Worm (Caenorhabditis elegans) whole organism, L4 larva: ENCODE data around the gene lgg-3.
A peak's percentile ranks its signal among the peaks of the same experiment; 100 is the strongest.

Experiments
- D1046.2 ChIP-seq: fragments of 200-800 bp; sonication (Bioruptor generic); IDR thresholded peaks from 2 replicates; pipeline ENCODE4 v1.3.6; 2022; ENCODE audit warnings: missing genetic modification characterization, missing compliant biosample characterization
- F10B5.3 ChIP-seq: sonication (generic microtip); optimal IDR thresholded peaks from 2 replicates; lab custom pipeline; 2016; ENCODE audit warnings: mild to moderate bottlenecking, missing genetic modification characterization, missing compliant biosample characterization
- F37D6.2 ChIP-seq: sonication (generic microtip); optimal IDR thresholded peaks from 2 replicates; lab custom pipeline; 2016; ENCODE audit warnings: mild to moderate bottlenecking, missing genetic modification characterization, missing compliant biosample characterization
- F49E8.2 ChIP-seq: sonication (generic microtip); optimal IDR thresholded peaks from 2 replicates; lab custom pipeline; 2016; ENCODE audit warnings: missing compliant biosample characterization, mild to moderate bottlenecking, missing genetic modification characterization, borderline replicate concordance
- T26A8.4 ChIP-seq: fragments of 200-800 bp; sonication (Bioruptor generic); IDR thresholded peaks from 2 replicates; pipeline ENCODE4 v1.3.6; 2022; ENCODE audit warnings: missing genetic modification characterization, missing compliant biosample characterization
- Y48G9A.11 ChIP-seq: fragments of 200-800 bp; sonication (Bioruptor generic); IDR thresholded peaks from 2 replicates; pipeline ENCODE4 v1.3.6; 2022; ENCODE audit warnings: missing genetic modification reagents, missing genetic modification characterization, missing compliant biosample characterization
- Y5F2A.4 ChIP-seq: fragments of 200-800 bp; sonication (Bioruptor generic); optimal IDR thresholded peaks from 2 replicates; lab custom pipeline; 2018; ENCODE audit warnings: mild to moderate bottlenecking, missing genetic modification characterization, missing compliant biosample characterization
- aly-2 ChIP-seq: sonication (generic microtip); optimal IDR thresholded peaks from 2 replicates; lab custom pipeline; 2018; ENCODE audit warnings: missing biosample characterization, missing genetic modification characterization
- ama-1 ChIP-seq: fragments of 150-350 bp; optimal IDR thresholded peaks from 2 replicates; lab custom pipeline; 2014; ENCODE audit warnings: inconsistent platforms, mixed read lengths
- arid-1 ChIP-seq: fragments of 200-800 bp; sonication (Bioruptor generic); conservative IDR thresholded peaks from 2 replicates; pipeline ENCODE4 v1.3.6; 2022; ENCODE audit warnings: missing genetic modification reagents, missing genetic modification characterization, missing compliant biosample characterization
- attf-4 ChIP-seq: sonication (generic microtip); optimal IDR thresholded peaks from 3 replicates; lab custom pipeline; 2017; ENCODE audit warnings: missing biosample characterization, missing genetic modification characterization
- ceh-28 ChIP-seq: fragments of 150-350 bp; optimal IDR thresholded peaks from 2 replicates; lab custom pipeline; 2014; ENCODE audit warnings: missing biosample characterization, missing genetic modification reagents, missing genetic modification characterization
- ces-1 ChIP-seq: fragments of 150-350 bp; sonication (generic microtip); optimal IDR thresholded peaks from 4 replicates; lab custom pipeline; 2014; ENCODE audit warnings: missing biosample characterization, missing genetic modification reagents, missing genetic modification characterization
- cey-2 ChIP-seq: sonication (generic microtip); optimal IDR thresholded peaks from 3 replicates; lab custom pipeline; 2017; ENCODE audit warnings: missing genetic modification characterization, mild to moderate bottlenecking, missing compliant biosample characterization, antibody characterized with exemption, borderline replicate concordance; ENCODE audit not compliant: insufficient read depth
- ctbp-1 ChIP-seq: fragments of 200-800 bp; sonication (Bioruptor generic); IDR thresholded peaks from 2 replicates; pipeline ENCODE4 v1.3.6; 2022; ENCODE audit warnings: missing genetic modification reagents, missing genetic modification characterization, missing compliant biosample characterization
- daf-12 ChIP-seq: fragments of 150-350 bp; optimal IDR thresholded peaks from 2 replicates; lab custom pipeline; 2014; ENCODE audit warnings: missing biosample characterization, missing genetic modification reagents, missing genetic modification characterization
- daf-16 ChIP-seq, 3 experiments: sonication (generic microtip); optimal IDR thresholded peaks; 2 replicates each; lab custom pipeline; 2016 to 2017; ENCODE audit warnings: missing genetic modification characterization in 3 of 3, missing genetic modification reagents in 3 of 3, mild to moderate bottlenecking in 2 of 3, missing compliant biosample characterization in 2 of 3, missing biosample characterization in 1 of 3, moderate library complexity in 1 of 3
- daf-8 ChIP-seq: fragments of 200-800 bp; sonication (Bioruptor generic); IDR thresholded peaks from 2 replicates; pipeline ENCODE4 v1.3.6; 2022; ENCODE audit warnings: missing genetic modification characterization, missing compliant biosample characterization
- dmd-9 ChIP-seq: fragments of 200-800 bp; sonication (Bioruptor generic); IDR thresholded peaks from 2 replicates; pipeline ENCODE4 v1.3.6; 2022; ENCODE audit warnings: missing genetic modification reagents, missing genetic modification characterization, missing compliant biosample characterization
- gei-8 ChIP-seq: fragments of 200-800 bp; sonication (Bioruptor generic); optimal IDR thresholded peaks from 2 replicates; lab custom pipeline; 2018; ENCODE audit warnings: mild to moderate bottlenecking, missing genetic modification characterization, missing compliant biosample characterization
- hmg-1.1 ChIP-seq: fragments of 200-800 bp; sonication (Bioruptor generic); IDR thresholded peaks from 2 replicates; pipeline ENCODE4 v1.3.6; 2022; ENCODE audit warnings: missing genetic modification reagents, missing genetic modification characterization, missing compliant biosample characterization
- lim-7 ChIP-seq: fragments of 200-800 bp; sonication (Bioruptor generic); IDR thresholded peaks from 2 replicates; pipeline ENCODE4 v1.3.6; 2022; ENCODE audit warnings: missing genetic modification characterization, missing compliant biosample characterization
- lin-1 ChIP-seq: fragments of 200-800 bp; sonication (Bioruptor generic); IDR thresholded peaks from 2 replicates; pipeline ENCODE4 v1.3.6; 2022; ENCODE audit warnings: missing genetic modification reagents, missing genetic modification characterization, missing compliant biosample characterization
- lin-13 ChIP-seq: fragments of 150-350 bp; optimal IDR thresholded peaks from 2 replicates; lab custom pipeline; 2014; ENCODE audit warnings: missing biosample characterization, missing genetic modification reagents, missing genetic modification characterization
- lin-15B ChIP-seq: fragments of 150-350 bp; sonication (generic microtip); optimal IDR thresholded peaks from 3 replicates; lab custom pipeline; 2014; ENCODE audit warnings: missing biosample characterization, missing genetic modification characterization
- lin-29 ChIP-seq: fragments of 200-800 bp; sonication (Bioruptor generic); IDR thresholded peaks from 2 replicates; pipeline ENCODE4 v1.3.6; 2022; ENCODE audit warnings: missing genetic modification reagents, missing genetic modification characterization, missing compliant biosample characterization
- lin-38 ChIP-seq: fragments of 200-800 bp; sonication (Bioruptor generic); IDR thresholded peaks from 2 replicates; pipeline ENCODE4 v1.3.6; 2022; ENCODE audit warnings: missing genetic modification reagents, missing genetic modification characterization, missing compliant biosample characterization
- madf-5 ChIP-seq, 2 experiments: fragments of 200-800 bp; sonication (Bioruptor generic); IDR thresholded peaks; 2 replicates each; pipeline ENCODE4 v1.3.6; 2022; ENCODE audit warnings: missing compliant biosample characterization in 2 of 2, missing genetic modification characterization in 2 of 2
- mep-1 ChIP-seq: fragments of 150-350 bp; sonication (generic microtip); optimal IDR thresholded peaks from 3 replicates; lab custom pipeline; 2014; ENCODE audit warnings: missing biosample characterization, missing genetic modification characterization
- mxl-2 ChIP-seq: fragments of 200-800 bp; sonication (Bioruptor generic); conservative IDR thresholded peaks from 2 replicates; pipeline ENCODE4 v1.3.6; 2022; ENCODE audit warnings: missing genetic modification reagents, missing genetic modification characterization, missing compliant biosample characterization
- mxl-3 ChIP-seq: fragments of 200-800 bp; sonication (Bioruptor generic); optimal IDR thresholded peaks from 2 replicates; lab custom pipeline; 2018; ENCODE audit warnings: mild to moderate bottlenecking, missing genetic modification characterization, missing compliant biosample characterization
- nhr-102 ChIP-seq: sonication (generic microtip); optimal IDR thresholded peaks from 2 replicates; lab custom pipeline; 2016; ENCODE audit warnings: mild to moderate bottlenecking, missing genetic modification characterization, moderate library complexity, missing compliant biosample characterization
- nhr-111 ChIP-seq: fragments of 200-800 bp; sonication (Bioruptor generic); optimal IDR thresholded peaks from 2 replicates; lab custom pipeline; 2018; ENCODE audit warnings: mild to moderate bottlenecking, missing genetic modification characterization, missing compliant biosample characterization
- nhr-237 ChIP-seq: sonication (generic microtip); optimal IDR thresholded peaks from 2 replicates; lab custom pipeline; 2017; ENCODE audit warnings: missing biosample characterization, missing genetic modification characterization
- nhr-25 ChIP-seq: sonication (generic microtip); optimal IDR thresholded peaks from 2 replicates; lab custom pipeline; 2017; ENCODE audit warnings: missing genetic modification characterization, mild to moderate bottlenecking, missing compliant biosample characterization, antibody characterized with exemption, moderate library complexity, borderline replicate concordance; ENCODE audit not compliant: insufficient read depth
- nhr-41 ChIP-seq: fragments of 200-800 bp; sonication (Bioruptor generic); IDR thresholded peaks from 2 replicates; pipeline ENCODE4 v1.3.6; 2022; ENCODE audit warnings: missing genetic modification reagents, missing genetic modification characterization, missing compliant biosample characterization
- nhr-77 ChIP-seq: fragments of 150-350 bp; optimal IDR thresholded peaks from 2 replicates; lab custom pipeline; 2014; ENCODE audit warnings: missing biosample characterization, missing genetic modification characterization
- pha-4 ChIP-seq, 2 experiments: fragments of 150-350 bp in 1 of 2; fragments of 200-800 bp in 1 of 2; sonication (Bioruptor generic) in 1 of 2; IDR thresholded peaks in 1 of 2; optimal IDR thresholded peaks in 1 of 2; 2 replicates each; pipeline versions ENCODE4 v1.3.6 to Lab custom; 2014 to 2022; ENCODE audit warnings: missing genetic modification characterization in 2 of 2, missing genetic modification reagents in 2 of 2, missing biosample characterization in 1 of 2, missing compliant biosample characterization in 1 of 2
- php-3 ChIP-seq: fragments of 200-800 bp; sonication (Bioruptor generic); IDR thresholded peaks from 2 replicates; pipeline ENCODE4 v1.3.6; 2022; ENCODE audit warnings: missing genetic modification reagents, missing genetic modification characterization, missing compliant biosample characterization
- sdz-12 ChIP-seq: fragments of 200-800 bp; sonication (Bioruptor generic); optimal IDR thresholded peaks from 2 replicates; lab custom pipeline; 2018; ENCODE audit warnings: mild to moderate bottlenecking, missing genetic modification characterization, missing compliant biosample characterization
- skn-1 ChIP-seq: fragments of 150-350 bp; optimal IDR thresholded peaks from 2 replicates; lab custom pipeline; 2014; ENCODE audit warnings: missing biosample characterization, missing genetic modification characterization
- snpc-4 ChIP-seq: fragments of 150-350 bp; optimal IDR thresholded peaks from 2 replicates; lab custom pipeline; 2014; ENCODE audit warnings: missing biosample characterization, missing genetic modification characterization
- spr-1 ChIP-seq: sonication (generic microtip); optimal IDR thresholded peaks from 2 replicates; lab custom pipeline; 2016; ENCODE audit warnings: mild to moderate bottlenecking, missing genetic modification characterization, missing compliant biosample characterization
- tra-1 ChIP-seq: fragments of 200-800 bp; sonication (Bioruptor generic); IDR thresholded peaks from 2 replicates; pipeline ENCODE4 v1.3.6; 2022; ENCODE audit warnings: missing genetic modification reagents, missing genetic modification characterization, missing compliant biosample characterization
- unc-39 ChIP-seq: sonication (generic microtip); optimal IDR thresholded peaks from 2 replicates; lab custom pipeline; 2017; ENCODE audit warnings: missing biosample characterization, missing genetic modification characterization
- unc-62 ChIP-seq, 3 experiments: fragments of 150-350 bp in 1 of 3; sonication (generic microtip); optimal IDR thresholded peaks in 2 of 3; peaks in 1 of 3; 1 replicate in 1 of 3; 2 replicates in 2 of 3; lab custom pipeline; 2014 to 2017; ENCODE audit warnings: missing biosample characterization in 3 of 3, missing genetic modification characterization in 3 of 3, missing genetic modification reagents in 3 of 3, missing genotype in 1 of 3
- zfp-3 ChIP-seq: fragments of 200-800 bp; sonication (Bioruptor generic); conservative IDR thresholded peaks from 2 replicates; pipeline ENCODE4 v1.3.6; 2022; ENCODE audit warnings: missing genetic modification reagents, missing genetic modification characterization, missing compliant biosample characterization
- ztf-11 ChIP-seq: fragments of 150-350 bp; optimal IDR thresholded peaks from 2 replicates; lab custom pipeline; 2014; ENCODE audit warnings: missing biosample characterization, missing genetic modification characterization

lgg-3 gene

ce11 chrIII:5697963-5698730 lies at the start of gene lgg-3, which contains the start of gene rgs-5 (continued):
- TF ChIP-seq F37D6.2: no peak
- TF ChIP-seq lim-7: no peak
- TF ChIP-seq nhr-237 (tag; lab: Kevin White, UChicago): no peak
- no peak for TF ChIP-seq ctbp-1 (GFP tag; lab: Robert Waterston, UW)
- peak; percentile 17 for TF ChIP-seq lin-13 (GFP tag; lab: Kevin White, UChicago)
- no peak for TF ChIP-seq php-3 (GFP tag; lab: Robert Waterston, UW)
- TF ChIP-seq zfp-3: no peak
- TF ChIP-seq attf-4 (tag; lab: Kevin White, UChicago): no peak
- no peak for TF ChIP-seq cey-2 (tag; lab: Kevin White, UChicago)
- no peak for TF ChIP-seq pha-4 (GFP tag; IDR thresholded peaks at IDR 0.05; lab: Robert Waterston, UW)
- no peak for TF ChIP-seq pha-4 (tag; optimal IDR thresholded peaks at IDR 0.05; lab: Kevin White, UChicago)
- TF ChIP-seq nhr-102 (tag; lab: Kevin White, UChicago): no peak
- TF ChIP-seq nhr-77 (tag; lab: Kevin White, UChicago): no peak
- TF ChIP-seq lin-38: peak; percentile 39; the same call in 1 of the 2 replicates
- peak; percentile 60 for TF ChIP-seq mep-1 (tag; lab: Kevin White, UChicago)
- TF ChIP-seq lin-15B (tag; lab: Kevin White, UChicago): no peak
- no peak for TF ChIP-seq tra-1 (GFP tag; lab: Robert Waterston, UW)
- no peak for TF ChIP-seq daf-16 (GFP tag; optimal IDR thresholded peaks at IDR 0.05; lab: Kevin White, UChicago)
- peak; percentile 8 for TF ChIP-seq daf-16 (tag; optimal IDR thresholded peaks at IDR 0.05; lab: Kevin White, UChicago)
- TF ChIP-seq nhr-41: no peak
- TF ChIP-seq ama-1 (lab: Kevin White, UChicago): no peak
- no peak for TF ChIP-seq dmd-9 (GFP tag; lab: Robert Waterston, UW)
- TF ChIP-seq mxl-2 (GFP tag; lab: Robert Waterston, UW): no peak
- TF ChIP-seq mxl-3 (GFP tag; lab: Kevin White, UChicago): no peak
- no peak for TF ChIP-seq F10B5.3 (tag; lab: Kevin White, UChicago)
- no peak for TF ChIP-seq lin-1
- TF ChIP-seq arid-1: no peak
- no peak for TF ChIP-seq Y5F2A.4 (GFP tag; lab: Kevin White, UChicago)
- TF ChIP-seq daf-12 (tag; lab: Kevin White, UChicago): no peak
- TF ChIP-seq unc-62 (GFP tag; optimal IDR thresholded peaks at IDR 0.05 in 1 of 2; lab: Kevin White, UChicago): no peak
- no peak for TF ChIP-seq unc-62 (tag; optimal IDR thresholded peaks at IDR 0.05; lab: Kevin White, UChicago)
- TF ChIP-seq skn-1 (tag; lab: Kevin White, UChicago): no peak
- TF ChIP-seq Y48G9A.11 (GFP tag; lab: Robert Waterston, UW): no peak
- no peak for TF ChIP-seq ces-1
- no peak for TF ChIP-seq T26A8.4 (GFP tag; lab: Robert Waterston, UW)
- TF ChIP-seq snpc-4 (tag; lab: Kevin White, UChicago): no peak
- no peak for TF ChIP-seq daf-8 (GFP tag; lab: Robert Waterston, UW)
- TF ChIP-seq madf-5 (GFP tag; IDR thresholded peaks at IDR 0.05; lab: Robert Waterston, UW): no peak
- no peak for TF ChIP-seq spr-1 (tag; lab: Kevin White, UChicago)
- TF ChIP-seq unc-39: no peak
- no peak for TF ChIP-seq lin-29
- no peak for TF ChIP-seq ztf-11 (tag; lab: Kevin White, UChicago)
- no peak for TF ChIP-seq nhr-25 (tag; lab: Kevin White, UChicago)
- TF ChIP-seq F49E8.2 (tag; lab: Kevin White, UChicago): peak; percentile 82
- no peak for TF ChIP-seq hmg-1.1 (GFP tag; lab: Robert Waterston, UW)
- no peak for TF ChIP-seq D1046.2 (GFP tag; lab: Robert Waterston, UW)
- no peak for TF ChIP-seq aly-2 (tag; lab: Kevin White, UChicago)
- no peak for TF ChIP-seq sdz-12 (GFP tag; lab: Kevin White, UChicago)
- no peak for TF ChIP-seq ceh-28 (tag; lab: Kevin White, UChicago)
- no peak for TF ChIP-seq gei-8 (GFP tag; lab: Kevin White, UChicago)
- TF ChIP-seq nhr-111 (GFP tag; lab: Kevin White, UChicago): no peak
